Fruit fly (Drosophila melanogaster): ENCODE results near the gene CG8064.

The CG8064 gene

DNA sequence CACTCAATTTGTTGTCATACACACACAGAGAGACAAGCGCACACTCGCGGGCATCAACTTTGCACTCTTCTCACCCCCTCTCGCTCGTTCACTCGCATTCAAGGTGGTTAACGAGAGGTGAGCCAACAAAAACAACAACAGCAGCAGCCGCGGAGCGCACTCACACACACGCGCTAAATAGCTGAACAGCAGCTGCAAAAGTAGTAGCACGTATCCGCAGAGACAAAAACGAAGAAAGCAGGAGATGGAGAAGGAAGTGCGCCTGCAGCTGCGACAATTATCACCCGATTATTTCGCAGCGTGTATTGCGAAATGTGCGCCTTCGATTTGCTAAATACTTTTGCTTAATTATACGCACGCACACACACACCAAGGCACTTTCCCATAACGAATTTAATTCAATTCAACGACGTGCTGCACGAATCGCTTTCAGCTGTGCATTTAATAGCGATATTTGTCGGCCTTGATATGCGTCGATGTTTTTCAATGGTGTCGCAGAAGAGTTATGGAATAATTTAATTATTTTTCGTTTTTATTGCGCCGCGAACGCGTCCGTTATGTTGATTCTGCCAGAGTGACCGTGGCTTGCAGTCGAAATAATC, 14.9 kb downstream of the CG8064 start (continued):
- TF ChIP-seq HmgD (GFP tag; optimal IDR thresholded peaks at IDR 0.05) (peak; percentile 64), CG3163 (GFP tag; optimal IDR thresholded peaks at IDR 0.05) (peak; percentile 22), ftz-f1 (GFP tag; optimal IDR thresholded peaks at IDR 0.05) (peak; percentile 97), trem (tag; optimal IDR thresholded peaks at IDR 0.05) (no peak), CG8290 (GFP tag; optimal IDR thresholded peaks at IDR 0.05) (no peak), CG8290 (tag; optimal IDR thresholded peaks at IDR 0.05) (peak in 1 of 2 experiments; percentile 60), NfI (GFP tag; optimal IDR thresholded peaks at IDR 0.05) (peak; percentile 14), caup (GFP tag; optimal IDR thresholded peaks at IDR 0.05; ENCODE audit: severe bottlenecking) (peak; percentile 60), CG2199 (GFP tag; IDR thresholded peaks at IDR 0.05) (peak; percentile 76; the same call in 2 of the 3 replicates), BEAF-32 (GFP tag; optimal IDR thresholded peaks at IDR 0.05) (no peak), nerfin-1 (tag; optimal IDR thresholded peaks at IDR 0.05) (peak; percentile 95), CG10654 (GFP tag; optimal IDR thresholded peaks at IDR 0.05) (no peak), onecut (GFP tag; IDR thresholded peaks at IDR 0.05) (no peak), Hey (tag; optimal IDR thresholded peaks at IDR 0.05) (peak; percentile 7), chinmo (GFP tag; IDR thresholded peaks at IDR 0.05; ENCODE audit: partially characterized antibody) (peak; percentile 60; the same call in 2 of the 4 replicates), CG34376 (GFP tag; optimal IDR thresholded peaks at IDR 0.05) (peak; percentile 50), dysf (GFP tag; IDR thresholded peaks at IDR 0.05) (peak; percentile 17; the same call in 1 of the 3 replicates), CrebB (tag; optimal IDR thresholded peaks at IDR 0.05) (peak; percentile 40), Gug (GFP tag; IDR thresholded peaks at IDR 0.05) (0 out of 4 replicates have a peak, but pooled peaks have one; percentile 9), tna (GFP tag; IDR thresholded peaks at IDR 0.05; ENCODE audit: partially characterized antibody) (no peak), HLHmδ (GFP tag; optimal IDR thresholded peaks at IDR 0.05) (peak; percentile 91), CG11247 (GFP tag; IDR thresholded peaks at IDR 0.05) (no peak), otp (GFP tag; IDR thresholded peaks at IDR 0.05) (peak; percentile 70; the same call in 1 of the 3 replicates), cwo (GFP tag; optimal IDR thresholded peaks at IDR 0.05) (peak; percentile 34), CG4282 (GFP tag; optimal IDR thresholded peaks at IDR 0.05) (peak; percentile 13), CG1647 (GFP tag; optimal IDR thresholded peaks at IDR 0.05) (peak; percentile 39), CG7786 (GFP tag; optimal IDR thresholded peaks at IDR 0.05) (no peak), her (GFP tag; optimal IDR thresholded peaks at IDR 0.05) (peak; percentile 38), CG4854 (GFP tag; optimal IDR thresholded peaks at IDR 0.05) (peak; percentile 29), CG7987 (GFP tag; optimal IDR thresholded peaks at IDR 0.05) (peak; percentile 23), croc (GFP tag; conservative IDR thresholded peaks at IDR 0.05) (no peak), slbo (GFP tag; IDR thresholded peaks at IDR 0.05) (peak; percentile 38), CG6175 (GFP tag; IDR thresholded peaks at IDR 0.05) (0 out of 3 replicates have a peak, but pooled peaks have one; percentile 32), CG8924 (tag; optimal IDR thresholded peaks at IDR 0.05) (no peak), pb (GFP tag; optimal IDR thresholded peaks at IDR 0.05) (peak; percentile 12), ttk (GFP tag; IDR thresholded peaks at IDR 0.05) (peak; percentile 39; the same call in 1 of the 2 replicates), mirr (GFP tag; optimal IDR thresholded peaks at IDR 0.05) (peak; percentile 60), CHES-1-like (GFP tag; optimal IDR thresholded peaks at IDR 0.05) (peak; percentile 51), sens (GFP tag) (peak; percentile 68), CG32767 (GFP tag; IDR thresholded peaks at IDR 0.05) (no peak), hth (optimal IDR thresholded peaks at IDR 0.05) (no peak), ci (GFP tag; IDR thresholded peaks at IDR 0.05) (peak; percentile 65; the same call in 2 of the 3 replicates), CG14050 (GFP tag; IDR thresholded peaks at IDR 0.05) (no peak), CG42726 (GFP tag; IDR thresholded peaks at IDR 0.05; ENCODE audit: partially characterized antibody) (no peak), Spps (tag; optimal IDR thresholded peaks at IDR 0.05) (no peak), Bgb (GFP tag; IDR thresholded peaks at IDR 0.05; ENCODE audit: partially characterized antibody) (peak; percentile 28; the same call in 1 of the 2 replicates), lbe (GFP tag; optimal IDR thresholded peaks at IDR 0.05) (no peak), CG17912 (GFP tag; optimal IDR thresholded peaks at IDR 0.05) (peak; percentile 49), sob (GFP tag; IDR thresholded peaks at IDR 0.05) (peak; percentile 65), tll (GFP tag; optimal IDR thresholded peaks at IDR 0.05) (peak in 1 of 2 experiments; percentile 57)

All from whole organism, embryonic.